Worm (Caenorhabditis elegans): ENCODE measurements around the gene D1054.10.
A peak's percentile ranks its signal among the peaks of the same experiment; 100 is the strongest.

DNA sequence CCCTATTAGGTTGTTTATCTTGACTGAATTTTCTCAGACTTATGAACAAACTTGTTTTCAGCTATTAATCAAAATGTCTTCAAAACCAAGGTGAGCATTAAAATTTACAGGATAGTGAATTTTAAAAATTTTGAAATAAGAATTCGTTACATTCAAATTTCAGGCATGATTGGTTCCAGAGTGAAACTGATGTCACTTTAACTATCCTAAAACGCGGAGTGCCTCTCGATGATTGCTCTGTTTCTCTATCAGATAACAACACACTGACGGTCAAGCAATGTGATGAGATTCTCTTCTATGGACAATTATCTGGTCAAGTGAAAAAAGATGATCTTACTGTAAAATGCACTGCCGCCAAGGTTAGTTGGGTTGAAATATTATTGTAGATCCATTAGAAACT lies 21.3 kb downstream of the D1054.10 start, which contains the start of gene D1054.3:
- no peak for TF ChIP-seq ceh-20 (GFP tag; IDR thresholded peaks at IDR 0.05)
- peak; percentile 5 for TF ChIP-seq mep-1 (tag; optimal IDR thresholded peaks at IDR 0.05)
- TF ChIP-seq dpl-1 (GFP tag; optimal IDR thresholded peaks at IDR 0.05): no peak
- no peak for TF ChIP-seq madf-9 (GFP tag; conservative IDR thresholded peaks at IDR 0.05)
- TF ChIP-seq nhr-102 (tag; optimal IDR thresholded peaks at IDR 0.05): no peak
- TF ChIP-seq gei-8 (GFP tag; optimal IDR thresholded peaks at IDR 0.05): no peak
- TF ChIP-seq ztf-11 (tag; optimal IDR thresholded peaks at IDR 0.05): no peak
- TF ChIP-seq T26A8.4 (GFP tag; IDR thresholded peaks at IDR 0.05): no peak
- no peak for TF ChIP-seq sdz-12 (GFP tag; optimal IDR thresholded peaks at IDR 0.05)
- no peak for TF ChIP-seq fkh-10 (GFP tag; optimal IDR thresholded peaks at IDR 0.05)
- TF ChIP-seq ces-1 (GFP tag; optimal IDR thresholded peaks at IDR 0.05): no peak
- TF ChIP-seq snpc-4 (tag; optimal IDR thresholded peaks at IDR 0.05): no peak

Measured in whole organism, L4 larva.